Fruit fly (Drosophila melanogaster): Measurements from ENCODE around the gene twin.

twin gene

dm6 chr3R:24218565-24218964 is 3.2 kb downstream of the twin start, which contains the start of gene CG17786 (continued):
- TF ChIP-seq HLHmδ (GFP tag; optimal IDR thresholded peaks at IDR 0.05) = peak; percentile 17
- TF ChIP-seq odd (GFP tag; optimal IDR thresholded peaks at IDR 0.05) = peak; percentile 33
- TF ChIP-seq Antp (GFP tag; optimal IDR thresholded peaks at IDR 0.05) = peak; percentile 13
- peak; percentile 43; the same call in 1 of the 3 replicates for TF ChIP-seq so (GFP tag; IDR thresholded peaks at IDR 0.05)
- TF ChIP-seq CG16813 (GFP tag; IDR thresholded peaks at IDR 0.05; ENCODE audit: partially characterized antibody) = no peak
- no peak for TF ChIP-seq psq (GFP tag; optimal IDR thresholded peaks at IDR 0.05)
- no peak for TF ChIP-seq CG18764 (GFP tag; optimal IDR thresholded peaks at IDR 0.05)
- TF ChIP-seq ro (GFP tag; IDR thresholded peaks at IDR 0.05) = no peak
- TF ChIP-seq ci (GFP tag; IDR thresholded peaks at IDR 0.05) = peak; percentile 75; the same call in 2 of the 3 replicates
- TF ChIP-seq CG17361 (GFP tag; IDR thresholded peaks at IDR 0.05) = no peak
- TF ChIP-seq caup (GFP tag; optimal IDR thresholded peaks at IDR 0.05; ENCODE audit: severe bottlenecking) = peak; percentile 32
- TF ChIP-seq CG15601 (tag; optimal IDR thresholded peaks at IDR 0.05) = no peak
- peak; percentile 17 for TF ChIP-seq CrebB (tag; optimal IDR thresholded peaks at IDR 0.05)
- TF ChIP-seq CG18262 (tag; optimal IDR thresholded peaks at IDR 0.05) = no peak
- peak; percentile 26; the same call in 1 of the 2 replicates for TF ChIP-seq CG42726 (GFP tag; IDR thresholded peaks at IDR 0.05; ENCODE audit: partially characterized antibody)
- no peak for TF ChIP-seq CG4360 (GFP tag; IDR thresholded peaks at IDR 0.05)
- no peak for TF ChIP-seq Mad (GFP tag; optimal IDR thresholded peaks at IDR 0.05)
- no peak for TF ChIP-seq Ets65A (GFP tag)
- no peak for TF ChIP-seq CG2712 (tag; optimal IDR thresholded peaks at IDR 0.05)
- TF ChIP-seq Chrac-16 (GFP tag; optimal IDR thresholded peaks at IDR 0.05) = no peak
- TF ChIP-seq NC2α (GFP tag; optimal IDR thresholded peaks at IDR 0.05) = no peak
- peak; percentile 48 for TF ChIP-seq her (GFP tag; optimal IDR thresholded peaks at IDR 0.05)
- TF ChIP-seq onecut (GFP tag; IDR thresholded peaks at IDR 0.05) = 0 out of 2 replicates have a peak, but pooled peaks have one; percentile 19
- no peak for TF ChIP-seq CG5180 (GFP tag; optimal IDR thresholded peaks at IDR 0.05)
- peak; percentile 21; the same call in 1 of the 2 replicates for TF ChIP-seq MBD-R2 (GFP tag; IDR thresholded peaks at IDR 0.05)
- TF ChIP-seq CG9817 (tag; optimal IDR thresholded peaks at IDR 0.05) = no peak
- TF ChIP-seq gro (GFP tag; optimal IDR thresholded peaks at IDR 0.05) = peak; percentile 5
- no peak for TF ChIP-seq CG34376 (GFP tag; optimal IDR thresholded peaks at IDR 0.05)
- peak; percentile 55; the same call in 1 of the 2 replicates for TF ChIP-seq Drgx (GFP tag; IDR thresholded peaks at IDR 0.05)
- TF ChIP-seq CG3163 (GFP tag; optimal IDR thresholded peaks at IDR 0.05) = peak; percentile 48
- no peak for TF ChIP-seq CG8924 (tag; optimal IDR thresholded peaks at IDR 0.05)
- no peak for TF ChIP-seq CG15011 (GFP tag; optimal IDR thresholded peaks at IDR 0.05)
- peak; percentile 56 for TF ChIP-seq chm (GFP tag; IDR thresholded peaks at IDR 0.05)
- TF ChIP-seq CG1832 (GFP tag; optimal IDR thresholded peaks at IDR 0.05) = peak; percentile 54
- no peak for TF ChIP-seq zf30C (GFP tag; optimal IDR thresholded peaks at IDR 0.05)
- peak in 1 of 2 experiments; percentile 41 for TF ChIP-seq crp (GFP tag; optimal IDR thresholded peaks at IDR 0.05)
- no peak for TF ChIP-seq CG2678 (tag; optimal IDR thresholded peaks at IDR 0.05)
- no peak for TF ChIP-seq Oli (tag; optimal IDR thresholded peaks at IDR 0.05)
- TF ChIP-seq Ptx1 (GFP tag; IDR thresholded peaks at IDR 0.05) = no peak
- no peak for TF ChIP-seq Bteb2 (GFP tag; optimal IDR thresholded peaks at IDR 0.05)
- peak; percentile 3 for TF ChIP-seq CG13296 (GFP tag; optimal IDR thresholded peaks at IDR 0.05)
- TF ChIP-seq ara (GFP tag; IDR thresholded peaks at IDR 0.05) = no peak
- TF ChIP-seq Deaf1 (tag; optimal IDR thresholded peaks at IDR 0.05) = peak; percentile 64
- TF ChIP-seq Myb (GFP tag; optimal IDR thresholded peaks at IDR 0.05) = no peak
- peak; percentile 79 to 81 for TF ChIP-seq Trl (optimal IDR thresholded peaks at IDR 0.05)
- no peak for TF ChIP-seq Trl (GFP tag; optimal IDR thresholded peaks at IDR 0.05)
- TF ChIP-seq CG8290 (GFP tag; optimal IDR thresholded peaks at IDR 0.05) = no peak
- no peak for TF ChIP-seq CG8290 (tag; optimal IDR thresholded peaks at IDR 0.05)
- peak; percentile 83 for TF ChIP-seq Med (GFP tag)
- TF ChIP-seq CG15514 (GFP tag; optimal IDR thresholded peaks at IDR 0.05) = peak; percentile 30
- TF ChIP-seq ftz-f1 (GFP tag; optimal IDR thresholded peaks at IDR 0.05) = no peak
- no peak for TF ChIP-seq cato (GFP tag; optimal IDR thresholded peaks at IDR 0.05; ENCODE audit: borderline replicate concordance)
